Fruit fly (Drosophila melanogaster): ENCODE data around the gene Abcd3.

Abcd3 gene

DNA sequence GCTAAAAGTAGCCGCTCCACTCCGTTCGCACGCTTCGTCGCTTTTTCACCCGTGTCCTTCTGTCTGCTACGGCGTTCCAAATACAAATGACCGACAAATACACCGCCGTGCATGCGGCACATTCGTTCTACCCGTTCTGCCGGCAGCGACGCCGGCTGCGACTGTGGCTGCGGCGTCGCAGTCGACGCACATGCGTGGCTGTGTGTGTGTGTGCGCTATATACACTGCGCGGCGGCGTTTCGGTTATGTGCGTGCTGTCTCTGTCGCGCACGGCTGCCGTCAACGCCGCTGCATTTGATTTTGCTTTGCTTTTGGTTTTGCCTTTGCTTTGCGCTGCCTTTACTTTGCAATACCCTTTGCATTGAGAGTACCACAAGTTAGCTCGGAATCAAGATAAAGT is 32.9 kb downstream of the Abcd3 start, which contains the start of gene zld:
zld (minus strand) TSS at position 92 of the 400 bp plus-strand sequence.
- no peak for TF ChIP-seq toy (GFP tag; IDR thresholded peaks at IDR 0.05)
- no peak for TF ChIP-seq CG10321 (GFP tag; IDR thresholded peaks at IDR 0.05)
- no peak for TF ChIP-seq pan (optimal IDR thresholded peaks at IDR 0.05)
- no peak for TF ChIP-seq pan (GFP tag; optimal IDR thresholded peaks at IDR 0.05 in 1 of 2, IDR thresholded peaks at IDR 0.05 in 1 of 2)
- no peak for TF ChIP-seq CG6765 (GFP tag; optimal IDR thresholded peaks at IDR 0.05)
- TF ChIP-seq br (optimal IDR thresholded peaks at IDR 0.05), result no peak
- TF ChIP-seq CG6813 (GFP tag; optimal IDR thresholded peaks at IDR 0.05), result no peak
- TF ChIP-seq rib (GFP tag; IDR thresholded peaks at IDR 0.05), result 0 out of 2 replicates have a peak, but pooled peaks have one; percentile 34
- no peak for TF ChIP-seq CG18262 (tag; optimal IDR thresholded peaks at IDR 0.05)
- no peak for TF ChIP-seq MESR4 (GFP tag; optimal IDR thresholded peaks at IDR 0.05)
- TF ChIP-seq CG30403 (GFP tag; optimal IDR thresholded peaks at IDR 0.05), result no peak
- TF ChIP-seq CG2889 (GFP tag; IDR thresholded peaks at IDR 0.05), result no peak
- TF ChIP-seq CG12744 (GFP tag; optimal IDR thresholded peaks at IDR 0.05), result no peak
- no peak for TF ChIP-seq MTF-1 (GFP tag; optimal IDR thresholded peaks at IDR 0.05; ENCODE audit: borderline replicate concordance)
- no peak for TF ChIP-seq B-H2 (GFP tag; optimal IDR thresholded peaks at IDR 0.05)
- peak; percentile 85 for TF ChIP-seq sens (GFP tag)
- no peak for TF ChIP-seq knrl (GFP tag; IDR thresholded peaks at IDR 0.05; ENCODE audit: partially characterized antibody)
- no peak for TF ChIP-seq CG17186 (GFP tag; optimal IDR thresholded peaks at IDR 0.05)
- TF ChIP-seq CG2199 (GFP tag; IDR thresholded peaks at IDR 0.05), result peak; percentile 44; the same call in 1 of the 3 replicates
- TF ChIP-seq bbx (GFP tag; IDR thresholded peaks at IDR 0.05; ENCODE audit: partially characterized antibody), result peak; percentile 28; the same call in 1 of the 2 replicates
- TF ChIP-seq Nf-YB (GFP tag; optimal IDR thresholded peaks at IDR 0.05), result no peak
- TF ChIP-seq CG6854 (GFP tag; optimal IDR thresholded peaks at IDR 0.05), result no peak
- peak; percentile 98 for TF ChIP-seq Adf1 (GFP tag; IDR thresholded peaks at IDR 0.05)
- no peak for TF ChIP-seq HHEX (GFP tag; optimal IDR thresholded peaks at IDR 0.05)
- no peak for TF ChIP-seq az2 (GFP tag; optimal IDR thresholded peaks at IDR 0.05)
- TF ChIP-seq CG12391 (tag; optimal IDR thresholded peaks at IDR 0.05), result peak; percentile 6
- TF ChIP-seq CG10147 (GFP tag; optimal IDR thresholded peaks at IDR 0.05), result no peak
- TF ChIP-seq dmrt11E (tag; optimal IDR thresholded peaks at IDR 0.05), result no peak
- TF ChIP-seq CG10267 (tag; optimal IDR thresholded peaks at IDR 0.05), result no peak
- no peak for TF ChIP-seq CG4707 (GFP tag; optimal IDR thresholded peaks at IDR 0.05)
- TF ChIP-seq Chrac-16 (GFP tag; optimal IDR thresholded peaks at IDR 0.05), result no peak
- no peak for TF ChIP-seq dysf (GFP tag; IDR thresholded peaks at IDR 0.05)
- TF ChIP-seq CG5180 (GFP tag; optimal IDR thresholded peaks at IDR 0.05), result no peak
- TF ChIP-seq Mes4 (GFP tag; optimal IDR thresholded peaks at IDR 0.05), result no peak
- TF ChIP-seq Camta (GFP tag; optimal IDR thresholded peaks at IDR 0.05), result no peak
- TF ChIP-seq CG33557 (GFP tag; optimal IDR thresholded peaks at IDR 0.05), result no peak
- peak; percentile 44; the same call in 1 of the 2 replicates for TF ChIP-seq CG17328 (GFP tag; IDR thresholded peaks at IDR 0.05)
- TF ChIP-seq CG9727 (GFP tag; optimal IDR thresholded peaks at IDR 0.05), result peak; percentile 11
- TF ChIP-seq CG42726 (GFP tag; IDR thresholded peaks at IDR 0.05; ENCODE audit: partially characterized antibody), result no peak
- no peak for TF ChIP-seq lov (optimal IDR thresholded peaks at IDR 0.05)
- TF ChIP-seq lov (GFP tag; IDR thresholded peaks at IDR 0.05), result 0 out of 3 replicates have a peak, but pooled peaks have one; percentile 60
- no peak for TF ChIP-seq gce (GFP tag; IDR thresholded peaks at IDR 0.05)
- TF ChIP-seq Hey (tag; optimal IDR thresholded peaks at IDR 0.05), result no peak
- no peak for TF ChIP-seq slou (GFP tag; optimal IDR thresholded peaks at IDR 0.05)
- no peak for TF ChIP-seq sug (tag; optimal IDR thresholded peaks at IDR 0.05)
- TF ChIP-seq hb (GFP tag; IDR thresholded peaks at IDR 0.05; ENCODE audit: partially characterized antibody), result no peak
- TF ChIP-seq ranshi (GFP tag; IDR thresholded peaks at IDR 0.05), result no peak
- TF ChIP-seq CG13894 (tag; optimal IDR thresholded peaks at IDR 0.05), result no peak
- TF ChIP-seq Dp (GFP tag; optimal IDR thresholded peaks at IDR 0.05), result no peak
- peak; percentile 61 for TF ChIP-seq CG15479 (GFP tag; optimal IDR thresholded peaks at IDR 0.05)
- TF ChIP-seq CG15073 (GFP tag; optimal IDR thresholded peaks at IDR 0.05), result no peak
